Worm (Caenorhabditis elegans) whole organism, young adult: ENCODE measurements around the gene Y59H11AM.1.

Experiments used
- D2030.7 ChIP-seq: fragments of 200-800 bp; sonication (Bioruptor generic); IDR thresholded peaks from 2 replicates; pipeline ENCODE4 v1.3.6; 2022; ENCODE audit warnings: missing genetic modification reagents, missing genetic modification characterization, missing compliant biosample characterization
- ama-1 ChIP-seq, 3 experiments: fragments of 150-350 bp in 1 of 3; sonication (generic microtip) in 2 of 3; optimal IDR thresholded peaks; 2 replicates each; lab custom pipeline; 2014 to 2018; ENCODE audit warnings: missing biosample characterization in 2 of 3, missing genetic modification characterization in 2 of 3, missing genetic modification reagents in 2 of 3
- nhr-80 ChIP-seq: sonication (generic microtip); optimal IDR thresholded peaks from 2 replicates; lab custom pipeline; 2016; ENCODE audit warnings: missing genetic modification characterization, missing compliant biosample characterization

- TF ChIP-seq nhr-80 (tag; lab: Kevin White, UChicago) (peak; percentile 99), D2030.7 (GFP tag; lab: Robert Waterston, UW) (no peak), ama-1 (optimal IDR thresholded peaks at IDR 0.05; lab: Kevin White, UChicago) (no peak), ama-1 (GFP tag; optimal IDR thresholded peaks at IDR 0.05; lab: Kevin White, UChicago) (no peak)
Observed at ce11 chrIV:8527598-8528012, 43.6 kb upstream of the Y59H11AM.1 start.
